Fruit fly (Drosophila melanogaster) whole organism, embryonic: ENCODE results near the gene Nup93-1.
A peak's percentile ranks its signal among the peaks of the same experiment; 100 is the strongest.

ENCODE experiments used
- CG10209 ChIP-seq: fragments of 200-800 bp; sonication (Bioruptor generic); optimal IDR thresholded peaks from 3 replicates; lab custom pipeline; 2017; ENCODE audit warnings: missing biosample characterization, mild to moderate bottlenecking, missing genetic modification characterization, missing genetic modification reagents
- CG12071 ChIP-seq: fragments of 200-800 bp; sonication (Bioruptor generic); optimal IDR thresholded peaks from 3 replicates; lab custom pipeline; 2018; ENCODE audit warnings: missing biosample characterization, mild to moderate bottlenecking, missing genetic modification characterization
- CG14441 ChIP-seq: fragments of 200-800 bp; sonication (Bioruptor generic); IDR thresholded peaks from 2 replicates; pipeline ENCODE4 v1.3.6; 2022; ENCODE audit warnings: missing biosample characterization, missing genetic modification characterization
- CG14710 ChIP-seq: fragments of 200-800 bp; sonication (Bioruptor generic); optimal IDR thresholded peaks from 3 replicates; lab custom pipeline; 2019; ENCODE audit warnings: missing biosample characterization, mild to moderate bottlenecking, missing genetic modification characterization, moderate library complexity
- CG14965 ChIP-seq: fragments of 200-800 bp; sonication (Bioruptor generic); optimal IDR thresholded peaks from 2 replicates; lab custom pipeline; 2016; ENCODE audit warnings: missing biosample characterization, missing genetic modification characterization, borderline replicate concordance
- CG1647 ChIP-seq: fragments of 200-800 bp; sonication (Bioruptor generic); optimal IDR thresholded peaks from 3 replicates; lab custom pipeline; 2016; ENCODE audit warnings: missing biosample characterization, missing genetic modification characterization
- CG16815 ChIP-seq: fragments of 200-800 bp; sonication (Bioruptor generic); optimal IDR thresholded peaks from 3 replicates; lab custom pipeline; 2017; ENCODE audit warnings: missing biosample characterization, mild to moderate bottlenecking, missing genetic modification characterization
- CG17359 ChIP-seq: fragments of 200-800 bp; sonication (Bioruptor generic); optimal IDR thresholded peaks from 3 replicates; lab custom pipeline; 2018; ENCODE audit warnings: missing biosample characterization, mild to moderate bottlenecking, missing genetic modification characterization, moderate library complexity
- CG31365 ChIP-seq: fragments of 200-800 bp; sonication (Bioruptor generic); optimal IDR thresholded peaks from 2 replicates; lab custom pipeline; 2018; ENCODE audit warnings: missing biosample characterization, mild to moderate bottlenecking, missing genetic modification characterization
- CG42726 ChIP-seq: fragments of 200-800 bp; sonication (Bioruptor generic); IDR thresholded peaks from 2 replicates; pipeline ENCODE4 v1.3.6; 2022; ENCODE audit warnings: missing biosample characterization, missing genetic modification characterization; ENCODE audit not compliant: partially characterized antibody
- CG4404 ChIP-seq: fragments of 200-800 bp; sonication (Bioruptor generic); IDR thresholded peaks from 2 replicates; pipeline ENCODE4 v1.3.6; 2022; ENCODE audit warnings: missing biosample characterization, missing genetic modification characterization
- CG4707 ChIP-seq: fragments of 200-800 bp; sonication (Bioruptor generic); optimal IDR thresholded peaks from 2 replicates; lab custom pipeline; 2018; ENCODE audit warnings: missing biosample characterization, mild to moderate bottlenecking, missing genetic modification characterization, moderate library complexity
- CG4854 ChIP-seq: fragments of 200-800 bp; sonication (Bioruptor generic); optimal IDR thresholded peaks from 2 replicates; lab custom pipeline; 2016; ENCODE audit warnings: missing biosample characterization, missing genetic modification characterization, inconsistent platforms
- CG6854 ChIP-seq: fragments of 200-800 bp; sonication (Bioruptor generic); optimal IDR thresholded peaks from 3 replicates; lab custom pipeline; 2017; ENCODE audit warnings: missing biosample characterization, mild to moderate bottlenecking, missing genetic modification characterization
- CG7987 ChIP-seq: fragments of 200-800 bp; sonication (Bioruptor generic); optimal IDR thresholded peaks from 2 replicates; lab custom pipeline; 2018; ENCODE audit warnings: missing biosample characterization, mild to moderate bottlenecking, missing genetic modification characterization, moderate library complexity
- CG8478 ChIP-seq: fragments of >200 bp; optimal IDR thresholded peaks from 2 replicates; lab custom pipeline; 2018
- Chrac-16 ChIP-seq: fragments of 200-800 bp; sonication (Bioruptor generic); optimal IDR thresholded peaks from 3 replicates; lab custom pipeline; 2016; ENCODE audit warnings: missing biosample characterization, missing genetic modification characterization
- Dfd ChIP-seq, 2 experiments: fragments of >200 bp; optimal IDR thresholded peaks; 2 replicates each; lab custom pipeline; 2017; ENCODE audit warnings: missing biosample characterization in 2 of 2, missing genetic modification characterization in 2 of 2
- Dref ChIP-seq: fragments of 200-800 bp; sonication (Bioruptor generic); IDR thresholded peaks from 2 replicates; pipeline ENCODE4 v1.3.6; 2022; ENCODE audit warnings: missing biosample characterization, missing genetic modification characterization
- Elba2 ChIP-seq: fragments of 200-800 bp; sonication (Bioruptor generic); optimal IDR thresholded peaks from 3 replicates; lab custom pipeline; 2016; ENCODE audit warnings: missing biosample characterization, missing genetic modification characterization
- HLH54F ChIP-seq: fragments of 200-800 bp; sonication (Bioruptor generic); optimal IDR thresholded peaks from 3 replicates; lab custom pipeline; 2016; ENCODE audit warnings: missing biosample characterization, missing genetic modification characterization
- Hey ChIP-seq: fragments of 200-800 bp; sonication (Bioruptor generic); optimal IDR thresholded peaks from 3 replicates; lab custom pipeline; 2018; ENCODE audit warnings: missing biosample characterization, mild to moderate bottlenecking, missing genetic modification characterization
- HmgZ ChIP-seq: fragments of 200-800 bp; sonication (Bioruptor generic); optimal IDR thresholded peaks from 2 replicates; lab custom pipeline; 2018; ENCODE audit warnings: missing biosample characterization, mild to moderate bottlenecking, missing genetic modification characterization
- Hr39 ChIP-seq: fragments of >200 bp; optimal IDR thresholded peaks from 2 replicates; lab custom pipeline; 2017
- Mad ChIP-seq: fragments of 200-800 bp; sonication (Bioruptor generic); optimal IDR thresholded peaks from 2 replicates; lab custom pipeline; 2016; ENCODE audit warnings: missing biosample characterization, missing genetic modification characterization
- Mrtf ChIP-seq: fragments of 200-800 bp; sonication (Bioruptor generic); IDR thresholded peaks from 3 replicates; pipeline ENCODE4 v1.3.6; 2022; ENCODE audit warnings: missing biosample characterization, missing genetic modification characterization
- NFAT ChIP-seq: fragments of 200-800 bp; sonication (Bioruptor generic); IDR thresholded peaks from 2 replicates; pipeline ENCODE4 v1.3.6; 2022; ENCODE audit warnings: missing biosample characterization, missing genetic modification characterization
- Xbp1 ChIP-seq: fragments of 200-800 bp; sonication (Bioruptor generic); optimal IDR thresholded peaks from 3 replicates; lab custom pipeline; 2016; ENCODE audit warnings: missing biosample characterization, mild to moderate bottlenecking, missing genetic modification characterization
- Xrp1 ChIP-seq: fragments of 200-800 bp; sonication (Bioruptor generic); IDR thresholded peaks from 2 replicates; pipeline ENCODE4 v1.3.6; 2022; ENCODE audit warnings: missing biosample characterization, missing genetic modification characterization
- cad ChIP-seq: fragments of >200 bp; optimal IDR thresholded peaks from 2 replicates; lab custom pipeline; 2017; ENCODE audit warnings: missing biosample characterization, missing genetic modification characterization
- chm ChIP-seq: fragments of 200-800 bp; sonication (Bioruptor generic); IDR thresholded peaks from 2 replicates; pipeline ENCODE4 v1.3.6; 2022; ENCODE audit warnings: missing biosample characterization, missing genetic modification characterization
- dimm ChIP-seq: fragments of 200-800 bp; sonication (Bioruptor generic); IDR thresholded peaks from 2 replicates; pipeline ENCODE4 v1.3.6; 2022; ENCODE audit warnings: missing biosample characterization, missing genetic modification characterization
- fd3F ChIP-seq: fragments of 200-800 bp; sonication (Bioruptor generic); optimal IDR thresholded peaks from 2 replicates; lab custom pipeline; 2018; ENCODE audit warnings: missing biosample characterization, mild to moderate bottlenecking, missing genetic modification characterization, moderate library complexity
- gcm2 ChIP-seq: fragments of 200-800 bp; sonication (Bioruptor generic); optimal IDR thresholded peaks from 2 replicates; lab custom pipeline; 2016; ENCODE audit warnings: missing biosample characterization, missing genetic modification characterization
- grn ChIP-seq: fragments of 200-800 bp; sonication (Bioruptor generic); optimal IDR thresholded peaks from 3 replicates; lab custom pipeline; 2017; ENCODE audit warnings: missing biosample characterization, missing genetic modification characterization
- hb ChIP-seq: fragments of 200-800 bp; sonication (Bioruptor generic); IDR thresholded peaks from 3 replicates; pipeline ENCODE4 v1.3.6; 2022; ENCODE audit warnings: missing biosample characterization, missing genetic modification characterization; ENCODE audit not compliant: partially characterized antibody
- insv ChIP-seq, 2 experiments: fragments of 200-800 bp; sonication (Bioruptor generic); optimal IDR thresholded peaks; 3 replicates each; lab custom pipeline; 2016 to 2018; ENCODE audit warnings: missing biosample characterization in 2 of 2, missing genetic modification characterization in 2 of 2
- kay ChIP-seq: fragments of 200-800 bp; sonication (Bioruptor generic); optimal IDR thresholded peaks from 2 replicates; lab custom pipeline; 2016; ENCODE audit warnings: missing biosample characterization, missing genetic modification characterization
- knrl ChIP-seq: fragments of 200-800 bp; sonication (Bioruptor generic); IDR thresholded peaks from 3 replicates; pipeline ENCODE4 v1.3.6; 2022; ENCODE audit warnings: missing biosample characterization, missing genetic modification characterization; ENCODE audit not compliant: partially characterized antibody
- lbe ChIP-seq: fragments of 200-800 bp; sonication (Bioruptor generic); optimal IDR thresholded peaks from 2 replicates; lab custom pipeline; 2016; ENCODE audit warnings: missing biosample characterization, mild to moderate bottlenecking, missing genetic modification characterization
- otp ChIP-seq: fragments of 200-800 bp; sonication (Bioruptor generic); IDR thresholded peaks from 3 replicates; pipeline ENCODE4, ENCODE4 v1.3.6; 2022; ENCODE audit warnings: missing biosample characterization, missing genetic modification characterization
- p53 ChIP-seq: fragments of 200-800 bp; sonication (Bioruptor generic); optimal IDR thresholded peaks from 2 replicates; lab custom pipeline; 2016; ENCODE audit warnings: missing biosample characterization, missing genetic modification characterization
- prd ChIP-seq, 3 experiments: fragments of >200 bp in 2 of 3; fragments of 200-800 bp in 1 of 3; sonication (Bioruptor generic) in 1 of 3; optimal IDR thresholded peaks in 2 of 3; IDR thresholded peaks in 1 of 3; 2 replicates in 2 of 3; 3 replicates in 1 of 3; pipeline versions ENCODE4 v1.3.6 to Lab custom; 2017 to 2022; ENCODE audit warnings: missing biosample characterization in 1 of 3, missing genetic modification characterization in 1 of 3
- pum ChIP-seq: fragments of 200-800 bp; sonication (Bioruptor generic); optimal IDR thresholded peaks from 2 replicates; lab custom pipeline; 2016; ENCODE audit warnings: missing biosample characterization, missing genetic modification characterization
- slbo ChIP-seq: fragments of 200-800 bp; sonication (Bioruptor generic); IDR thresholded peaks from 2 replicates; pipeline ENCODE4 v1.3.6; 2022; ENCODE audit warnings: missing biosample characterization, missing genetic modification characterization
- sr ChIP-seq: fragments of 200-800 bp; sonication (Bioruptor generic); IDR thresholded peaks from 3 replicates; pipeline ENCODE4 v1.3.6; 2022; ENCODE audit warnings: missing biosample characterization, missing genetic modification characterization
- trem ChIP-seq: fragments of 200-800 bp; optimal IDR thresholded peaks from 3 replicates; lab custom pipeline; 2019; ENCODE audit warnings: missing biosample characterization, mild to moderate bottlenecking, missing genetic modification characterization, moderate library complexity
- tx ChIP-seq: fragments of 200-800 bp; sonication (Bioruptor generic); optimal IDR thresholded peaks from 2 replicates; lab custom pipeline; 2016; ENCODE audit warnings: missing biosample characterization, missing genetic modification characterization
- z ChIP-seq: fragments of 200-800 bp; sonication (Bioruptor generic); IDR thresholded peaks from 3 replicates; pipeline ENCODE4 v1.3.6; 2022; ENCODE audit warnings: missing biosample characterization, missing genetic modification characterization
- zen2 ChIP-seq: fragments of 200-800 bp; sonication (Bioruptor generic); IDR thresholded peaks from 3 replicates; pipeline ENCODE4 v1.3.6; 2022; ENCODE audit warnings: missing biosample characterization, missing genetic modification characterization; ENCODE audit not compliant: partially characterized antibody

Gene Nup93-1

DNA sequence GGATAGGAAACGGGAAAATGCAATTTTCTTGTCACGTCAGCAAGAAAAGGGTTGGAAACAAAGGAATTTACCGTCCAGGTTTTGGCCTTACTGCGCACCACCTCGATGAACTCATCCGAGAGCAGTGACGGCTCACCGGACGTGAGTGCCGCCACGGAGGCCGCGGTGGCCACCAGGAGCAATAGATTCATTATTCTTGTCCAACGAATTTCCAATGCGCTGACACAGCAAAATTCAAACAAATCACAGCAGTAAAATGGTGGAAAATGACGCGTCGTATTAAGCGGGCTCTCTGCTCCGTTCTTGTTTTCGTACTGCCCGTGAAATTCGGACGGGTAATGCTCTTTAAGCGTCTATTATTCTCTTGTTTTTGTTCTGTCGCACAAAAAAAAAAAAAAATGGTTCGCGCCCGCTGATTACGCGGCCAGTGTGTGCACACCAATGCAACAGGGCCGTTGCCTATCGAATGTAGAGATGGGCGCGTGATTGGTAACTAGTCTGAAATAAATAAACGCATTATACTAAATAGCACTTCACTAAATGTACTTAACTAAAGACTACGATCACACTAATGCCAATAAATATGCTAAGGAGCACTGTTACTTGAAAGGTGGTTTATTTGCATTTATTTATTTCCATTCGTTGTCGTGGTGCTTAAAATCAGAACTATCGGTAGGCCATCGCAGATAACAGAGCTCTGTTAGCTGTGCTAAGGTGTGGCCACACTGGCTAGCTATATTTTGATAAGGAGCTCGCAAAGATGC is 40.7 kb upstream of the Nup93-1 start, which contains the start of the genes CtsB and amrt (continued):
- TF ChIP-seq knrl (peak; percentile 92; the same call in 2 of the 3 replicates), Mad (GFP tag; lab: Kevin White, UChicago) (no peak), slbo (GFP tag; lab: Robert Waterston, UW) (peak; percentile 68), z (GFP tag; lab: Robert Waterston, UW) (no peak), insv (GFP tag; optimal IDR thresholded peaks at IDR 0.05; lab: Kevin White, UChicago) (peak in 1 of 2 experiments; percentile 34), Dref (peak; percentile 55), CG14441 (GFP tag; lab: Robert Waterston, UW) (no peak), Mrtf (no peak), CG6854 (no peak), HLH54F (GFP tag; lab: Kevin White, UChicago) (peak; percentile 67), prd (optimal IDR thresholded peaks at IDR 0.05; lab: Kevin White, UChicago) (no peak), prd (GFP tag; IDR thresholded peaks at IDR 0.05; lab: Robert Waterston, UW) (peak; percentile 52; the same call in 1 of the 3 replicates), CG4854 (GFP tag; lab: Kevin White, UChicago) (peak; percentile 12), tx (GFP tag; lab: Kevin White, UChicago) (no peak), zen2 (no peak; the same call in 2 of the 3 replicates), CG8478 (lab: Kevin White, UChicago) (no peak), CG17359 (peak; percentile 85), CG42726 (0 out of 2 replicates have a peak, but pooled peaks have one; percentile 29), CG7987 (GFP tag; lab: Kevin White, UChicago) (no peak), otp (GFP tag; lab: Robert Waterston, UW) (no peak), CG1647 (GFP tag; lab: Kevin White, UChicago) (peak; percentile 20), trem (tag; lab: Kevin White, UChicago) (peak; percentile 44), NFAT (GFP tag; lab: Robert Waterston, UW) (no peak), pum (GFP tag; lab: Kevin White, UChicago) (peak; percentile 55), Hey (tag; lab: Kevin White, UChicago) (no peak), cad (GFP tag; lab: Kevin White, UChicago) (no peak), Chrac-16 (GFP tag; lab: Kevin White, UChicago) (peak; percentile 44), grn (peak; percentile 46), HmgZ (tag; lab: Kevin White, UChicago) (peak; percentile 46), CG4404 (0 out of 2 replicates have a peak, but pooled peaks have one; percentile 17), CG12071 (no peak), fd3F (GFP tag; lab: Kevin White, UChicago) (no peak), Xbp1 (peak; percentile 52), CG14965 (GFP tag; lab: Kevin White, UChicago) (no peak), Elba2 (GFP tag; lab: Kevin White, UChicago) (no peak), CG14710 (tag; lab: Kevin White, UChicago) (peak; percentile 100), Xrp1 (GFP tag; lab: Robert Waterston, UW) (peak; percentile 9; the same call in 1 of the 2 replicates), Hr39 (lab: Kevin White, UChicago) (no peak), CG4707 (GFP tag; lab: Kevin White, UChicago) (no peak), lbe (peak; percentile 56), p53 (GFP tag; lab: Kevin White, UChicago) (peak; percentile 34), Dfd (GFP tag; optimal IDR thresholded peaks at IDR 0.05; lab: Kevin White, UChicago) (no peak), gcm2 (no peak), kay (peak; percentile 28), CG16815 (no peak), hb (peak; percentile 78), chm (GFP tag; lab: Robert Waterston, UW) (no peak), CG10209 (GFP tag; lab: Kevin White, UChicago) (peak; percentile 48), sr (GFP tag; lab: Robert Waterston, UW) (no peak), dimm (GFP tag; lab: Robert Waterston, UW) (no peak), CG31365 (tag; lab: Kevin White, UChicago) (no peak)
